Worm (Caenorhabditis elegans): ENCODE results near the gene odr-10.
"Not testable (repeated sequence)": the region's sequence is repeated elsewhere in the genome, so short reads cannot be mapped to it uniquely, and the experiment has no call there.

Gene odr-10

DNA sequence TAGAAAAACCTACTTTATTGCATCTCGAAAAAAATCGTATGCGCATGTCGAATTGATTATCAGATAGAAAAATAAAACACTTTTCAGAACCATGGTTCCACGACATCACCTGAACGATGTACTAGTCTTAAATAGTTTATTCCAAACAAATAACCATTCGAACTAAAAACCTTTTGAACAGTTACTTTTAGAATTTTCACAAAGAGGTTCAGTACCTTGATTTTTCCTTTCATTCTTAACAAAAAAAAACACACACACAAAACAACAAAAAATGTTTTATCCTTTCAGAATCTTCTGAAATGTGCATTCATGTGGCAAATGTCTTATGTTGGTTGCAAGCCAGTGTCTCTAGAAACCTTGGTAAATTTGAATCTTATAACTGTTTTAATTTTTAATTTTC lies 9.0 kb upstream of the odr-10 start, which contains the start of gene F41C6.4:
TSS of gene F41C6.4 (minus strand) at position 101 of the 400 bp plus-strand sequence.
- no peak for TF ChIP-seq unc-62 (GFP tag; optimal IDR thresholded peaks at IDR 0.05)

DNA sequence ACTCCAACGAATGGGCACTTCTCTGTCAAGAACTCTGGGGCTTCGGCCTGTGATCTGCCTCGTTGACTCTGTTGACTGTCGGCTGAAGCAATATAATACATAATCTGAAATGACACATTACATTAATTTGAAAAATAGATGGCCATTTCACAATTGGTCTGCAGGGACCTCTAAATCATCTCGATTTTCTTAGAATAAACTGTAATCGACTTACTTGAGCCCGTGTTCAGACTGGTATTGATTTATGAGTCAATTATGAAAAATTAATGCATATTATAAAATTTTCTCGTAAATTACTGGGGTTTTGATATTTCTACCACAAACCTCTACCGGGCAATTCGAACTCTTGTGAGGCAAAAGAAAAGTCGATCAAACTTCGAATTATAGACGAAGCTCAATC lies 2.9 kb upstream of the odr-10 start, which contains the start of gene C53B7.6:
TSS of gene C53B7.6 (minus strand) at position 101 of the 400 bp plus-strand sequence.
- not testable (repeated sequence) for TF ChIP-seq unc-62 (GFP tag; optimal IDR thresholded peaks at IDR 0.05)

DNA sequence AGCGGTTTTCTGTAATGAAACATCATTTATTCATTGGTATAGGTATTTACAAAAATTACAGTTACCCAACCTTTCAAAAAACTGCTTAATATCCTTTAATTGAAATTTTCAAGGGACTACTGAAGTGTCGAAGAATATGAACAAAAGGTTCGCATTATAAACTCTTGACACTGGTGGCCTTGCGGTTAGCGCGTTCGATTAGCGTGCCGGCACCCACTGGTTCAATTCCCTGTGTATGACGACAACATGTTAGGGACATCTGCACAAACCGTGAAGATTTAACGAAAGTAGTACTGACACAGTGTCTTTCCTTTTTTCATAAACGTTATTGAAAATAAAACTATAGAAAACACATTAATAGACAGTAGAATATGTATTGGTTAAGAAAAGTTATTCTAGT lies 2.0 kb upstream of the odr-10 start:
- no peak for TF ChIP-seq unc-62 (GFP tag; optimal IDR thresholded peaks at IDR 0.05)

DNA sequence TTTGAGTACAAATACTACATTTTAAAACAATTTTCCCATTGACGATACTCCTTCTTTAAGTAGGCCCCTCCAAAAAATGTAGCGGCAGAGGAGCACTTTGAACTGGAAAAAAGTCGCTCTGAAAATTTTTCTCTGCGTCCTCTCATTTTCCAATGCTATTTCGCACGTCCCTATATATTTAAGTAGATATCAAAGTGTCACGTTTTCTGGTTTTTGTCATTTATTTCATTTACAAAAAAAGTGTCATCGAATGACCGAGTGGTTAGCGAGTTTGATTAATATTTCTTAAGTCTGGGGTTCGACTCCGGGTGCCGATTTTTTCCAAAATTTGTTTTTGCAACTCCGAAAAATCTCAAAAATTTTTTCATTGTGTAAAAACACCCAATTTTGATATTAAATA lies 1.2 kb upstream of the odr-10 start:
- TF ChIP-seq unc-62 (GFP tag; optimal IDR thresholded peaks at IDR 0.05), result no peak

DNA sequence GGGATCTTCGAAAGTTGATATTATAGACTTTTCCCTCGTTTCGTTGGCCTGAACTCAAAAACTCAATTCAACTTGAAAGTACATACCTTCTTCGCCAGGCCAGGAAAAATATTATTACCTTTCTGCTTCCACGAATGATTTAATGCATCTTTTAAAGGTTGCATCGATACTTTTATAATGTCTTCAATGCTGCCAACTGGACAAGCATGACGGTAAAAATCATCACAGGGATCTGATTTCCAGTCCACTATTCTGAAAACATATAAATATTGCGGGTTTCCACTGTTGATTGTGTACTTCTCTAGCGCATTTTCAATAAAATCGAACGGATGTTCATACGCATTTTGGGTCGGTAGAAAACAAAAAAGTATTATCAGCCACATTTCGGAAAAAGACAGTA lies 2.7 kb downstream of the odr-10 start, which contains the start of gene nep-4:
TSS of gene nep-4 (minus strand) at position 393 of the 400 bp plus-strand sequence.
- no peak for TF ChIP-seq unc-62 (GFP tag; optimal IDR thresholded peaks at IDR 0.05)

DNA sequence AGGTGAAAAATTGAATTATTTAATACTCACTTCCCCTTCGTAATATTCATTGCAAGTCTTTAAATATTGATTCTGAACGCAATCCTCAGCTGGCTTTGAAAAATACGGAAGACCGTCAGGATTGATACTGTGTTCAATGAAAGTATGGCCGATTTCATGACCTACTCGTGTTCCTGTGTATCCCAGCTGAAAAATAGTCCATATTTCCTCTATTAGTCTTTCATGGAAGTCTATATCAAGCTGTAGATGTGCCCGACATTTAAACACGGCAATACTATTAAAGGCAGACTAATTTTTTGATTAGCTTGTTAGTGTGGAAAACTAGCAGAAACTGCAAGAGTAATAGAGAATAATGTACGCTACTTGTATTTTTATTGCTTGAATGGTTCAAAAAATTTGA lies 4.2 kb downstream of the odr-10 start:
- TF ChIP-seq unc-62 (GFP tag; optimal IDR thresholded peaks at IDR 0.05), result no peak

DNA sequence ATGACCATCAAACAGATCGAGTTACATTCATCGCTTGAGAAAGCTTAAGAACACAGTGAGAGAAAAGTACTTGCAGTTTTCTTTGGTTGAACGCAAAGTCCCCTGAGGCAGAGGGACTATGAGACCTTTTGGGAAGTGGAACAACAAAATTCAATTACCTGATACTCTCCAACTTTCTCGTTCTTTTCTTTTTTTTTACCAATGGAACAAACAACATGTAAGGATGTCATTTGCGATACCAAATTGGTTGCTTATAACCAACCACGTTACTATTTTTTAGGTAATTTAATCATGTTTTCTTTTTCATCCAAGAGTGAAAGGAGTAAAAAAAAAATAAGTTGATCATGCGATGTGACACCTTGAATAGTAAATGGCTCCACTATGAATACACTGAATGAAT lies 8.9 kb downstream of the odr-10 start:
- TF ChIP-seq unc-62 (GFP tag; optimal IDR thresholded peaks at IDR 0.05), result no peak

DNA sequence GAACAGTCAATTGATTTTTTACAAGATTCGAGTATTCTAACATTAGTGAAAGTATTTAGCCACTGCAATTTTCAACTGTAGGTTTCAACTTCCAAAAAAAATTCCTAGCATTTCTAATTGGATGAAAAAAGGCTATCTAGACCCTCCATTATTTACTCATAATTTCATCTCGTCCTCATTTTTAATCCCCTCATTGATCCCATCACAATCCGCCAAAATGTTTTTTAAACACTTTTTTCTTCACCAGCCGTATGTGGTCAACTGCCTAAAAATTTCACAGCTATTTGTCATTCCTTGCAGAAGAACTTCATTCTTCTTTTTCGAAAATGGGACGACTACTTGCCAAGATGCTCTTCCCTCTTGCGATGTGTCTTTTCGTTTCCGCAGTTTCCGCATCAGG lies 12.4 kb downstream of the odr-10 start, which contains the start of gene rig-3:
TSS of gene rig-3 (plus strand) at position 301 of the 400 bp plus-strand sequence.
- TF ChIP-seq unc-62 (GFP tag; optimal IDR thresholded peaks at IDR 0.05), result no peak

DNA sequence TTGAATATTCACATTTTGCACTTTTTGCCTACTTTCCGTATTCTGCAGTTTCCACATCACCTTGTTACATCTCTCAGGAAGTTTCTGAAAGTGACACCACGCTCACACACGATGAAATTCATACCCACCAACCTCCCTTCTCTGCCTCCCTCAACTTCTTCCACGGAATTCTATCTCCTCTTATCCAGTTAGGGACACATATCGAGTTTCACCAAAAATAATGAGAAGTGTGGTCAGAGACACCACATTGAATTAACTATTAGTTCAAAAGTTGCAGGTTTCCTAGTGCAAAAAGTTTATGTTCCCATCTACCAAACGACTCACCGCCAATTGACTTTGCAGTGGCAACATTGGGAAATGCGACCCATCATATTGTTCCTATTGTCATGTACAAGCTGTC lies 15.3 kb downstream of the odr-10 start:
- no peak for TF ChIP-seq unc-62 (GFP tag; optimal IDR thresholded peaks at IDR 0.05)

DNA sequence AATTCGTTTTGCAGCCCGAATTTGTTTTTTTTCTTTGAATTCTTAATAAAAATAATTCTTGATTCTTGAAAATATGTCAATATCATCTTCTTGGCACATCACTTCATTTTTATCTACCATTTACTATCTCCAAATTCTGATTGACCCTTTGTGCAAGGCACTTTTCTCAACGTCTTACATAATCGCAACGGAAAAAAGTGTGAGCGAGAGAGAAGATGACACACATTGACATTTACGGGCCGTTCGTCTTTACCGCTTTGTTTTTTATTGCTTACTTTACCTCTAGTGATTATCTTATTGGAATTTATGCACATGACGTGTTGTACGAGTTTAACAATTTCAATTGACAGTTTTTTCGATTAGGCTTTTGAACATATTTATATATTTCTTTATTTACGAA lies 17.1 kb downstream of the odr-10 start:
- TF ChIP-seq unc-62 (GFP tag; optimal IDR thresholded peaks at IDR 0.05), result no peak

DNA sequence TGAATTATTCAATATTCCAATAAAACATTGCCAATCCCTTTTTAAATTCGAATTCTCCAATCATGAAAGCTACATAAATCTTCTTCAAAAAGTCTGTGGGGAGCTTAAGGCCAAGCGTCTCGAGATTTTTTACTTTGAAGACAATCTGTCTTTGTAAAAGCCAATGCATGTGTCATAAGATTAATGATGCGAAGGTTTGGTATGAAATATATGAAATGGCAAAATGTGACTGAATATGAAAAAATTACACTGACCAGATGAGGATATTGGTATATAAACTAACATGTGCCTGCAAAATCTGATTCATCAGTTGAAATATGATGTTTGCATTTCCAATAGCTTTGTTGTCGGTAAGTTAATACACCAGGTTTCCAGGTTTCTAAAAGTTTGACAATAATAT lies 19.8 kb downstream of the odr-10 start, which contains the start of gene C53B7.2:
TSS of gene C53B7.2 (plus strand) at position 301 of the 400 bp plus-strand sequence.
- no peak for TF ChIP-seq unc-62 (GFP tag; optimal IDR thresholded peaks at IDR 0.05)

DNA sequence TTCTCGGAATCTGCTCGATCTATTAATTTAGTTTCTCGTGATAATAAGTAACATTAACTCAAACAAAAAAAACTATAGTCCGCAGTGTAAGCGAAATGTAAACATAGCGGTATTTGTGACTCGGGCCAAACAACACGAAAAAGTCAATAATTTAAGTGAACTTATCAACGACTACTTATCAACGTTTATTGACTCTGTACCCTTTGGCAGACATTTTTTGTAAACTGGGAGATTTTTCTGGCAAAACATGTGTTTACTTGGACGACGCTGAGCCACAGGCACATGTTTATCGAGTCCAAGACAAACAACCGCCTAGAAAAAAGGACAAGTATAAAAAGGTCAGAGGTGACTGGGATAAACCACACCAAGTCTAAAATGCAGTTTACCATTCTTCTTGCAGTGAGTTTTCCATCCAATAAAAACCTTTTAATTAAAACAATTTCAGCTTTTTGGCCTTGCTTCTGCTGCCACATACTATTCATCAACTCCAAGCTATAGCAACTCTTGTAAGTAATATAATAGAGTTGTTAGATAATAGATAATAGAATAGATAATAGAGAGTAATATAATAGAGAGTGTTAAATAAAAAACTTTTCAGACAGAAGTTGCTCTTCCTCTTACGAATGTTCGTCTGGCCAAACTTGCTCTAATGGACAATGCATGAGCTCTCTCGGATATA lies 21.2 kb downstream of the odr-10 start, which contains the start of gene C53B7.3:
TSS of gene C53B7.3 (plus strand) at position 362 of the 679 bp plus-strand sequence.
- TF ChIP-seq unc-62 (GFP tag; optimal IDR thresholded peaks at IDR 0.05), result no peak

DNA sequence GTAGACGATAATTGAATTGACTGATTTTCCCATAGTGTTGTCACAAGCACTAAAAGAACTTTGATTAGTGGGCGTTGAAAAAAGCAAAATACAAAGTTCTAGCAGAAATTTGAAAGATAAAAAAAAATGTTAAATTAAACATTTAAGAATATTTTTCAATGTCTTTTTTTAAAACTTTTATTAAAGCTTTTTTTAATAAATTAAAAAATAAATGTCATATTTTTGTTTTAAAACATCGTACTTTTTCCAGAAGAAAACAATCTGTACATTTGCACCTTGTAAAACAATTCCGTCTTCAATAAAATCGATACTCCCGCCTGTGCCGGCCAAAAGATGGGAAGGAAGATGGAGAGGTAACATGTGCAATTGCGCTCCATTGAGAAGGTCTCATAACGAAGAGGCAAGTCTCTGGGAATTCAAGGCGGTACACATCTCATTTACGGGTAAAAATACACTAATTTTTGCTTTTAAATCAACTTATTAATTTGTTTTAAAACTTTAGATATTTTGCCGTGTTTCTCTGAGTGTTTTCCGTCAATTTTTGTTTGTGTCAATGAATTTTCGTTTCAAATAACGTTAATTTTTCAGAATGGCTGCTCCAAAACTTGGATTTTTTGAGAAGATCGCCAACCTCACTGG lies 24.9 kb downstream of the odr-10 start, which contains the start of the genes glr-6 and asg-2:
TSS of gene glr-6 (minus strand) at position 51 of the 639 bp plus-strand sequence.
TSS of gene asg-2 (plus strand) at position 589 of the 639 bp plus-strand sequence.
- no peak for TF ChIP-seq unc-62 (GFP tag; optimal IDR thresholded peaks at IDR 0.05)

DNA sequence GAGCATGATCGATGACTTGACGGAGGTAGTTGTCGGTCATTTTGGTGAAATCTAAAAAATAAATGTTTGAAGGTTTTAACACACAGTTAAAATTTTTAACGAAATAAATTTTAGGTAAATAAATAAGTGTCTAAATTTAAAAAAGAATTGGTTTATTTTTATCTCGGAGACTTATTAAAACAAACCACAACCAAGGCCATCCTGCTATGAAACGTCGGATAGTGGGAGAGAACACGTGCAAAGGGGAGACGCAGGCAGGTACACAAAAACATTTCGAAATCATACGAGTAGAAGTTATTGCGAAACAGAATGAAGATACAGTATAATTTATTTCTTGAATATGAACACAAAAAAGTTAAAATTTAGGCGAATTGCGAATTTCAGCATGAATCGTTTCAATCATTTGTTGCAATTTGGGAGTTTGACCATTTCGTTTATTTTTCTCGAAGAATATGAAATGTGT lies 29.6 kb downstream of the odr-10 start, which contains the start of gene F41B4.3:
TSS of gene F41B4.3 (minus strand) at position 51 of the 463 bp plus-strand sequence.
- no peak for TF ChIP-seq unc-62 (GFP tag; optimal IDR thresholded peaks at IDR 0.05)

DNA sequence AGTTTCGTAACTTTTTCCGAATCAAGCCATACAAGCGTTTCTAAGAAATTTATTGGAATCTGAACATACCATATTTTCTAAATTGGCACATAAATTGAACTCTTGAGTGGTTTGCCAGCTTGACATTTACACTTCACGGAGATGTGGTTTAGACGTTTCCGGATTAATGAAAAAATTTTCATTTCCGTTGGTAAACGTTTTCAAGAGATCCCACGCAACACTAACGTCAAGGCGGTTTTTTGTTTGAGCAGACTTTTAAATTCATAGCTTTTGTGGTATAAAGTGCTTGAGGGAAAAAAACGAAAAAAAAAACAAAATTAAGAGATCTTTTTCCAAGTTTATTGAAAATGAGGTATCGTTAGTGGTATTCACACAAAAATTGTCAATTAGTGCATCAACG lies 30.6 kb downstream of the odr-10 start, which contains the start of gene F41B4.2:
TSS of gene F41B4.2 (minus strand) at position 101 of the 400 bp plus-strand sequence.
- TF ChIP-seq unc-62 (GFP tag; optimal IDR thresholded peaks at IDR 0.05), result no peak

DNA sequence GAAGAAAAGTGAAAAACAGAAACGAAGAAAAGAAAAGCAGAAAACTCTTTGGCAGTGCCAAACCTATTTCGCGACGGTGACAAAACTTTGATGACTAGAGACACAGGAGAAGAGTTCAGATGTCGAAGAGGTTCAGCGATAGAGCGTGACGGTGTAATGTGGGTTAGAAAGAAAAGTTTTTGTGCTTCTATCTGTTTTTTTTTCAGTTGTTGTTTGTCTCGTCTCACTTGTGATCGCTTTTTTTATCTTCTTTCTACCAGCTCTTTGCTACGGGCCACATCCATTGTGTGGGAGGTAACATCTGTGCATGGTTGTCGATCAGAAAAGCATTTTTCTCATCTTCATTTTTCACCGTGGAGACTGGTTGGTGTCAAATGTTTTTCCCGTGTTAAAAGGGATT lies 39.9 kb downstream of the odr-10 start, which contains the start of gene F41B4.1:
TSS of gene F41B4.1 (minus strand) at position 23 of the 400 bp plus-strand sequence.
- no peak for TF ChIP-seq unc-62 (GFP tag; optimal IDR thresholded peaks at IDR 0.05)
